Worm (Caenorhabditis elegans): ENCODE results near the gene F26A1.19.

F26A1.19 gene

DNA sequence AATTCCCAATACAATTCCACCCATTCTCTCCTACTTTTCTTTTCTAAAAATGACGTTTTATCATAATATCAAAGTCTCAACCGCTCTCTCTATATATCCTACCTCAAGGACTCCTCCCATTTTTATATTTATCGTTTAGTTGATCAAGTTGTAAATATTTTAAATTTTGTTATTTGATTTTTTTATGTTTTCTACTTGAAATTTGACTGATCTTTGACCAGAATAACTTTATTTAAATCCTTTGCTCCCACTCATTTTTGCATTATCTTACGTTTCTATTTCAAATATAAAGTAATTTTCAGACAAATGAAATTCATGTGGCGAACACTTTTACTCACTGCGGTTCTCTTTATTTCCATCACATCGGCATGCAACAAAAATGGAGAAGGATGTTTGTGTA is at the start of gene F26A1.19, which contains the start of gene acbp-7:
Gene F26A1.19 (plus strand): TSS at position 303 of the 400 bp plus-strand sequence.
Gene acbp-7 (plus strand): TSS at position 301 of the 400 bp plus-strand sequence.
- no peak for TF ChIP-seq nhr-12 (tag; optimal IDR thresholded peaks at IDR 0.05)
- TF ChIP-seq nhr-25 (tag; optimal IDR thresholded peaks at IDR 0.05): no peak
- no peak for TF ChIP-seq lsy-2 (tag; optimal IDR thresholded peaks at IDR 0.05)
- no peak for TF ChIP-seq ztf-11 (tag; optimal IDR thresholded peaks at IDR 0.05)
- no peak for TF ChIP-seq egl-27 (tag; optimal IDR thresholded peaks at IDR 0.05)
- TF ChIP-seq ceh-82 (tag; optimal IDR thresholded peaks at IDR 0.05): no peak
- TF ChIP-seq fos-1 (tag; optimal IDR thresholded peaks at IDR 0.05): no peak
- TF ChIP-seq ceh-16 (tag; optimal IDR thresholded peaks at IDR 0.05): no peak
- no peak for TF ChIP-seq nhr-237 (tag; optimal IDR thresholded peaks at IDR 0.05)
- TF ChIP-seq ztf-1 (GFP tag; conservative IDR thresholded peaks at IDR 0.05): no peak
- TF ChIP-seq C34F6.9 (tag; optimal IDR thresholded peaks at IDR 0.05): no peak

- no peak for TF ChIP-seq nhr-25 (tag; optimal IDR thresholded peaks at IDR 0.05)
- TF ChIP-seq nhr-11 (tag; optimal IDR thresholded peaks at IDR 0.05): no peak
- no peak for TF ChIP-seq blmp-1 (tag; optimal IDR thresholded peaks at IDR 0.05; ENCODE audit: insufficient read depth)
- no peak for TF ChIP-seq ceh-16 (tag; optimal IDR thresholded peaks at IDR 0.05)
- no peak for TF ChIP-seq elt-1 (tag; optimal IDR thresholded peaks at IDR 0.05)
- no peak for TF ChIP-seq sma-9 (GFP tag; optimal IDR thresholded peaks at IDR 0.05)
- TF ChIP-seq sma-9 (tag; optimal IDR thresholded peaks at IDR 0.05): no peak
- TF ChIP-seq lin-13 (GFP tag; optimal IDR thresholded peaks at IDR 0.05): no peak
- TF ChIP-seq lsy-2 (tag; optimal IDR thresholded peaks at IDR 0.05): no peak
- no peak for TF ChIP-seq F13H6.1 (tag; optimal IDR thresholded peaks at IDR 0.05)
Measured at ce11 chrIII:4792560-4793136, 44.9 kb upstream of the F26A1.19 start, which contains the start of gene mip-1. Gene mip-1, plus strand, starts transcription at chrIII:4793086.

ce11 chrIII:4796039-4796438 is 41.5 kb upstream of the F26A1.19 start:
- TF ChIP-seq sma-9 (GFP tag; optimal IDR thresholded peaks at IDR 0.05): peak; percentile 65
- TF ChIP-seq sma-9 (tag; optimal IDR thresholded peaks at IDR 0.05): no peak
- TF ChIP-seq lin-39 (tag; optimal IDR thresholded peaks at IDR 0.05): no peak
- peak; percentile 76 for TF ChIP-seq nhr-129 (tag; optimal IDR thresholded peaks at IDR 0.05)
- TF ChIP-seq ztf-1 (GFP tag; conservative IDR thresholded peaks at IDR 0.05): no peak
- TF ChIP-seq sma-3 (GFP tag; optimal IDR thresholded peaks at IDR 0.05): peak; percentile 50
- no peak for TF ChIP-seq dmd-4 (tag; optimal IDR thresholded peaks at IDR 0.05)
- peak; percentile 80 for TF ChIP-seq C34F6.9 (tag; optimal IDR thresholded peaks at IDR 0.05)
- TF ChIP-seq mdl-1 (tag; optimal IDR thresholded peaks at IDR 0.05): peak in 1 of 2 experiments; percentile 4
- peak; percentile 70 for TF ChIP-seq lin-13 (GFP tag; optimal IDR thresholded peaks at IDR 0.05)
- TF ChIP-seq unc-55 (GFP tag; optimal IDR thresholded peaks at IDR 0.05): peak; percentile 55
- TF ChIP-seq nhr-10 (tag; optimal IDR thresholded peaks at IDR 0.05): no peak
- no peak for TF ChIP-seq unc-62 (GFP tag; optimal IDR thresholded peaks at IDR 0.05)
- peak; percentile 23 for TF ChIP-seq nhr-6 (tag; optimal IDR thresholded peaks at IDR 0.05)
- no peak for TF ChIP-seq ama-1 (optimal IDR thresholded peaks at IDR 0.05)
- no peak for TF ChIP-seq nhr-23 (tag; optimal IDR thresholded peaks at IDR 0.05)
- no peak for TF ChIP-seq nhr-25 (tag; optimal IDR thresholded peaks at IDR 0.05)
- peak; percentile 35 for TF ChIP-seq gmeb-1 (tag; optimal IDR thresholded peaks at IDR 0.05)
- peak; percentile 49 for TF ChIP-seq egl-27 (tag; optimal IDR thresholded peaks at IDR 0.05)
- peak; percentile 19 to 80 for TF ChIP-seq lsy-2 (tag; optimal IDR thresholded peaks at IDR 0.05)
- peak; percentile 66 for TF ChIP-seq crh-2 (tag; optimal IDR thresholded peaks at IDR 0.05)
- peak; percentile 100 for TF ChIP-seq fos-1 (tag; optimal IDR thresholded peaks at IDR 0.05)
- TF ChIP-seq Y55F3AM.14 (GFP tag; optimal IDR thresholded peaks at IDR 0.05): no peak
- peak; percentile 53 for TF ChIP-seq nhr-21 (tag; optimal IDR thresholded peaks at IDR 0.05)
- TF ChIP-seq peb-1 (tag; optimal IDR thresholded peaks at IDR 0.05): no peak
- TF ChIP-seq sem-4 (tag; optimal IDR thresholded peaks at IDR 0.05): peak; percentile 38
- no peak for TF ChIP-seq zag-1 (tag; optimal IDR thresholded peaks at IDR 0.05)
- peak; percentile 73 for TF ChIP-seq F13H6.1 (tag; optimal IDR thresholded peaks at IDR 0.05)

- TF ChIP-seq fos-1 (tag; optimal IDR thresholded peaks at IDR 0.05): peak; percentile 26
- no peak for TF ChIP-seq nhr-237 (tag; optimal IDR thresholded peaks at IDR 0.05)
Measured at ce11 chrIII:4796536-4796935, 41.0 kb upstream of the F26A1.19 start, which contains the start of gene tag-325. Gene tag-325, plus strand, starts transcription at chrIII:4796836.

All from whole organism, L2 larva.